Fruit fly (Drosophila melanogaster) whole organism, embryonic: ENCODE results near the gene Rdl.

Experiments used
- Adf1 ChIP-seq: fragments of 200-800 bp; sonication (Bioruptor generic); IDR thresholded peaks from 2 replicates; pipeline ENCODE4 v1.3.6; 2022; ENCODE audit warnings: missing biosample characterization, missing genetic modification characterization
- Antp ChIP-seq: fragments of 200-800 bp; sonication (Bioruptor generic); optimal IDR thresholded peaks from 3 replicates; lab custom pipeline; 2016; ENCODE audit warnings: missing biosample characterization, missing genetic modification characterization
- CG11456 ChIP-seq: fragments of 200-800 bp; sonication (Bioruptor generic); IDR thresholded peaks from 3 replicates; pipeline ENCODE4 v1.3.6; 2022; ENCODE audit warnings: missing biosample characterization, missing genetic modification characterization
- CG11504 ChIP-seq: fragments of 200-800 bp; sonication (Bioruptor generic); optimal IDR thresholded peaks from 3 replicates; lab custom pipeline; 2019; ENCODE audit warnings: missing biosample characterization, mild to moderate bottlenecking, missing genetic modification characterization, moderate library complexity
- CG12155 ChIP-seq: fragments of 200-800 bp; sonication (Bioruptor generic); optimal IDR thresholded peaks from 3 replicates; lab custom pipeline; 2016; ENCODE audit warnings: missing biosample characterization, missing genetic modification characterization
- CG12299 ChIP-seq: fragments of 200-800 bp; sonication (Bioruptor generic); optimal IDR thresholded peaks from 2 replicates; lab custom pipeline; 2018; ENCODE audit warnings: missing biosample characterization, mild to moderate bottlenecking, missing genetic modification characterization
- CG12769 ChIP-seq: fragments of 200-800 bp; sonication (Bioruptor generic); optimal IDR thresholded peaks from 2 replicates; lab custom pipeline; 2019; ENCODE audit warnings: missing biosample characterization, mild to moderate bottlenecking, missing genetic modification characterization, moderate library complexity
- CG15514 ChIP-seq: fragments of 200-800 bp; sonication (Bioruptor generic); optimal IDR thresholded peaks from 3 replicates; lab custom pipeline; 2017; ENCODE audit warnings: missing biosample characterization, missing genetic modification characterization, mild to moderate bottlenecking, moderate library complexity, missing genetic modification reagents
- CG16813 ChIP-seq: fragments of 200-800 bp; sonication (Bioruptor generic); IDR thresholded peaks from 3 replicates; pipeline ENCODE4 v1.3.6; 2022; ENCODE audit warnings: missing biosample characterization, missing genetic modification characterization; ENCODE audit not compliant: partially characterized antibody
- CG1832 ChIP-seq: fragments of 200-800 bp; sonication (Bioruptor generic); optimal IDR thresholded peaks from 2 replicates; lab custom pipeline; 2017; ENCODE audit warnings: missing biosample characterization, mild to moderate bottlenecking, missing genetic modification characterization, inconsistent platforms
- CG2712 ChIP-seq: fragments of 200-800 bp; optimal IDR thresholded peaks from 3 replicates; lab custom pipeline; 2019; ENCODE audit warnings: missing biosample characterization, mild to moderate bottlenecking, missing genetic modification characterization, moderate library complexity
- CG31441 ChIP-seq: fragments of 200-800 bp; sonication (Bioruptor generic); IDR thresholded peaks from 2 replicates; pipeline ENCODE4 v1.3.6; 2022; ENCODE audit warnings: missing biosample characterization, missing genetic modification characterization
- CG4820 ChIP-seq: fragments of 200-800 bp; sonication (Bioruptor generic); optimal IDR thresholded peaks from 3 replicates; lab custom pipeline; 2016; ENCODE audit warnings: missing biosample characterization, missing genetic modification characterization
- CG9437 ChIP-seq: fragments of 200-800 bp; sonication (Bioruptor generic); optimal IDR thresholded peaks from 2 replicates; lab custom pipeline; 2018; ENCODE audit warnings: missing biosample characterization, mild to moderate bottlenecking, missing genetic modification characterization
- Dip3 ChIP-seq: fragments of 200-800 bp; sonication (Bioruptor generic); optimal IDR thresholded peaks from 3 replicates; lab custom pipeline; 2016; ENCODE audit warnings: missing biosample characterization, missing genetic modification characterization
- Drgx ChIP-seq: fragments of 200-800 bp; sonication (Bioruptor generic); IDR thresholded peaks from 2 replicates; pipeline ENCODE4 v1.3.6; 2022; ENCODE audit warnings: missing biosample characterization, missing genetic modification characterization
- HmgD ChIP-seq: fragments of 200-800 bp; sonication (Bioruptor generic); optimal IDR thresholded peaks from 3 replicates; lab custom pipeline; 2016; ENCODE audit warnings: missing biosample characterization, missing genetic modification characterization
- Hmr ChIP-seq: fragments of 200-800 bp; sonication (Bioruptor generic); optimal IDR thresholded peaks from 3 replicates; lab custom pipeline; 2017; ENCODE audit warnings: mild to moderate bottlenecking, missing biosample characterization, missing genetic modification reagents, missing genetic modification characterization
- Myb ChIP-seq: fragments of 200-800 bp; sonication (Bioruptor generic); optimal IDR thresholded peaks from 2 replicates; lab custom pipeline; 2016; ENCODE audit warnings: missing biosample characterization, missing genetic modification characterization
- NC2β ChIP-seq: fragments of 200-800 bp; sonication (Bioruptor generic); optimal IDR thresholded peaks from 2 replicates; lab custom pipeline; 2016; ENCODE audit warnings: missing biosample characterization, missing genetic modification characterization
- Opbp ChIP-seq: fragments of 200-800 bp; sonication (Bioruptor generic); IDR thresholded peaks from 3 replicates; pipeline ENCODE4 v1.3.6; 2022; ENCODE audit warnings: missing biosample characterization, missing genetic modification characterization; ENCODE audit not compliant: partially characterized antibody
- Scr ChIP-seq: fragments of 200-800 bp; sonication (Bioruptor generic); IDR thresholded peaks from 2 replicates; pipeline ENCODE4 v1.3.6; 2022; ENCODE audit warnings: missing biosample characterization, missing genetic modification characterization; ENCODE audit not compliant: partially characterized antibody
- amos ChIP-seq: fragments of 200-800 bp; sonication (Bioruptor generic); IDR thresholded peaks from 2 replicates; pipeline ENCODE4 v1.3.6; 2022; ENCODE audit warnings: missing biosample characterization, missing genetic modification characterization; ENCODE audit not compliant: partially characterized antibody
- bowl ChIP-seq: fragments of 200-800 bp; sonication (Bioruptor generic); IDR thresholded peaks from 2 replicates; pipeline ENCODE4 v1.3.6; 2022; ENCODE audit warnings: missing biosample characterization, missing genetic modification characterization
- chinmo ChIP-seq: fragments of 200-800 bp; sonication (Bioruptor generic); IDR thresholded peaks from 4 replicates; pipeline ENCODE4 v1.3.6; 2022; ENCODE audit warnings: missing biosample characterization, missing genetic modification characterization; ENCODE audit not compliant: partially characterized antibody
- hbn ChIP-seq: fragments of 200-800 bp; sonication (Bioruptor generic); IDR thresholded peaks from 2 replicates; pipeline ENCODE4 v1.3.6; 2022; ENCODE audit warnings: missing biosample characterization, missing genetic modification characterization; ENCODE audit not compliant: partially characterized antibody
- insv ChIP-seq, 2 experiments: fragments of 200-800 bp; sonication (Bioruptor generic); optimal IDR thresholded peaks; 3 replicates each; lab custom pipeline; 2016 to 2018; ENCODE audit warnings: missing biosample characterization in 2 of 2, missing genetic modification characterization in 2 of 2
- ken ChIP-seq: fragments of 200-800 bp; sonication (Bioruptor generic); IDR thresholded peaks from 3 replicates; pipeline ENCODE4 v1.3.6; 2022; ENCODE audit warnings: missing biosample characterization, missing genetic modification characterization
- kni ChIP-seq: fragments of 200-800 bp; sonication (Bioruptor generic); optimal IDR thresholded peaks from 3 replicates; lab custom pipeline; 2017; ENCODE audit warnings: mild to moderate bottlenecking, missing biosample characterization, missing genetic modification reagents, missing genetic modification characterization
- mld ChIP-seq: fragments of 200-800 bp; sonication (Bioruptor generic); IDR thresholded peaks from 3 replicates; pipeline ENCODE4 v1.3.6; 2022; ENCODE audit warnings: missing biosample characterization, missing genetic modification characterization; ENCODE audit not compliant: partially characterized antibody
- pho ChIP-seq: fragments of 200-800 bp; sonication (Bioruptor generic); optimal IDR thresholded peaks from 2 replicates; lab custom pipeline; 2016; ENCODE audit warnings: missing biosample characterization, missing genetic modification characterization
- sug ChIP-seq: fragments of 200-800 bp; optimal IDR thresholded peaks from 2 replicates; lab custom pipeline; 2019; ENCODE audit warnings: missing biosample characterization, mild to moderate bottlenecking, missing genetic modification characterization, moderate library complexity
- ttk ChIP-seq: fragments of 200-800 bp; sonication (Bioruptor generic); IDR thresholded peaks from 2 replicates; pipeline ENCODE4 v2.1.2; 2022; ENCODE audit warnings: missing biosample characterization, missing genetic modification characterization

Rdl gene

DNA sequence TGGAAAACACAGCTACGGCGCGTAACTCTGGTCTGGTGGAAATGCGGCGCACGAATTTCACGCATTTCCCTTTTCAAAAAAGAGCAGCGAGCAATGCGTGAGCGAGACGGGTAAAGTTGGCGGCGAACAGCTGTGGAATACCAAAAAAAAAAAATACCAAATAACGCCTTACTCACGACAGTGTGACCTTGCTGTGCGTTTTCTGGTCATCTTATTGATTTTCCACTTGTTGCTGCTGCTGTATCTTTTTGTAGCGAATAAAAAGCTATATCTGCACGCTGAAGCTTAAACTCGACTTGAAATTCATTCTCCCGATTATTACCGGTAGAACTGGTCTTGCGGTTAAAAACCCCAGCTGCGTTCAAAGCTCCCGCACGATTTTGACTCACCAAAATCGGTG is 47.6 kb downstream of the Rdl start, which contains the start of the genes bol and Dhpr (continued):
- peak; percentile 8 for TF ChIP-seq NC2β (GFP tag; lab: Kevin White, UChicago)
- TF ChIP-seq sug (tag; lab: Kevin White, UChicago) = no peak
- TF ChIP-seq CG12155 (GFP tag; lab: Kevin White, UChicago) = peak; percentile 87
- peak; percentile 68 for TF ChIP-seq Adf1
- peak; percentile 60 for TF ChIP-seq Myb (GFP tag; lab: Kevin White, UChicago)
- peak; percentile 2 for TF ChIP-seq CG2712 (tag; lab: Kevin White, UChicago)
- peak; percentile 20 for TF ChIP-seq Antp (GFP tag; lab: Kevin White, UChicago)
- TF ChIP-seq hbn (GFP tag; lab: Robert Waterston, UW) = peak; percentile 43; the same call in 1 of the 2 replicates
- TF ChIP-seq chinmo (GFP tag; lab: Robert Waterston, UW) = peak; percentile 84; the same call in 3 of the 4 replicates
- peak; percentile 27; the same call in 1 of the 3 replicates for TF ChIP-seq CG16813 (GFP tag; lab: Robert Waterston, UW)
- TF ChIP-seq ttk = no peak
- TF ChIP-seq Scr (GFP tag; lab: Robert Waterston, UW) = peak; percentile 56
- peak; percentile 74 for TF ChIP-seq CG15514 (GFP tag; lab: Kevin White, UChicago)
- TF ChIP-seq Hmr (GFP tag; lab: Kevin White, UChicago) = peak; percentile 45
- peak; percentile 38 for TF ChIP-seq CG11504 (tag; lab: Kevin White, UChicago)
- peak; percentile 68 for TF ChIP-seq Opbp (GFP tag; lab: Robert Waterston, UW)
- TF ChIP-seq CG11456 = 0 out of 3 replicates have a peak, but pooled peaks have one; percentile 10
- peak; percentile 43; the same call in 1 of the 2 replicates for TF ChIP-seq amos (GFP tag; lab: Robert Waterston, UW)
- TF ChIP-seq CG12299 = peak; percentile 31
- TF ChIP-seq Dip3 (GFP tag; lab: Kevin White, UChicago) = no peak
- peak; percentile 21; the same call in 1 of the 2 replicates for TF ChIP-seq CG31441 (GFP tag; lab: Robert Waterston, UW)

DNA sequence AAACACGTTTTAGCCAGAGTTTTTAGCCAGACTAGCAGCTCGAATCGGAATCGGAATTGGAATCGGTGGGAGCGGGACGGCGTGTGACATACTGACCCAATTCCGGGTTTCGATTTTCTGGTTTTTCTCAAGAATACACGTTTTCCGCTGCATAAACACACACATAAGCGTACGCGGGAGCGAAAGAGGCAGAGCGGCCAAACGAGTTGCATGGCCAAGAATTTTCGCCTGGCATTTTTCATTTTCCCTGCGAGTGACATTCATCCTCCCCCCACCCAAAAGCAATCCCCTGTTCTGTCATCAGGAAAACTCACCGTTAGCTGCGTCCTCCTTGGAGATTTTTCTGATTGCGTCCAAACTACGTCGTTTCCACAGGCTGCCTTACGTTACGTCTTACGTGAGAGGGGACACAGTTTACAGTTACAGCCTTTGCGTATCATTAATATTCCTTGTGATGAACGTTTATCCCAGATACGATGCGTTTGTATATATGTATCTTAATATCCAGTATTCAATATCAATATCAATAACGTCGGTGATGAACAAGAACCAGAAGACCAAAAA is 52.3 kb downstream of the Rdl start:
- TF ChIP-seq bowl (GFP tag; lab: Robert Waterston, UW) (no peak), pho (GFP tag; lab: Kevin White, UChicago) (no peak), CG9437 (GFP tag; lab: Kevin White, UChicago) (peak; percentile 97), CG12769 (tag; lab: Kevin White, UChicago) (peak; percentile 89), CG4820 (peak; percentile 72), Drgx (GFP tag; lab: Robert Waterston, UW) (peak; percentile 24; the same call in 1 of the 2 replicates), ken (GFP tag; lab: Robert Waterston, UW) (0 out of 3 replicates have a peak, but pooled peaks have one; percentile 10), CG1832 (GFP tag; lab: Kevin White, UChicago) (peak; percentile 28), mld (GFP tag; lab: Robert Waterston, UW) (0 out of 3 replicates have a peak, but pooled peaks have one; percentile 38), HmgD (no peak), chinmo (GFP tag; lab: Robert Waterston, UW) (peak; percentile 60; the same call in 2 of the 4 replicates), kni (GFP tag; lab: Kevin White, UChicago) (peak; percentile 21), insv (GFP tag; optimal IDR thresholded peaks at IDR 0.05; lab: Kevin White, UChicago) (peak in 1 of 2 experiments; percentile 34)
- TF ChIP-seq, all 482 proteins: peak for 10
